Worm (Caenorhabditis elegans) whole organism, early embryonic: ENCODE measurements around the gene lrpr-1.

Experiments used
- ama-1 ChIP-seq: fragments of 150-350 bp; optimal IDR thresholded peaks from 2 replicates; lab custom pipeline; 2014
- flt-1 ChIP-seq: fragments of 200-800 bp; sonication (Bioruptor generic); IDR thresholded peaks from 2 replicates; pipeline ENCODE4 v1.3.6; 2022; ENCODE audit warnings: missing genetic modification characterization, missing compliant biosample characterization

ce11 chrV:5912426-5912825 is 5.3 kb downstream of the lrpr-1 start, which contains the start of gene C04E6.13:
- TF ChIP-seq flt-1 (GFP tag; lab: Robert Waterston, UW), result no peak
- TF ChIP-seq ama-1 (lab: Kevin White, UChicago), result no peak
